Worm (Caenorhabditis elegans) whole organism, young adult: ENCODE measurements around the gene F01D5.10.

Experiments
- lsl-1 ChIP-seq: fragments of 200-800 bp; sonication (Bioruptor generic); optimal IDR thresholded peaks from 2 replicates; lab custom pipeline; 2018; ENCODE audit warnings: mild to moderate bottlenecking, missing genetic modification characterization, moderate library complexity, missing compliant biosample characterization
- ztf-25 ChIP-seq: fragments of 200-800 bp; sonication (Bioruptor generic); IDR thresholded peaks from 2 replicates; pipeline ENCODE4 v1.3.6; 2022; ENCODE audit warnings: missing genetic modification reagents, missing genetic modification characterization, missing compliant biosample characterization
- ztf-3 ChIP-seq: fragments of 200-800 bp; sonication (Bioruptor generic); optimal IDR thresholded peaks from 2 replicates; lab custom pipeline; 2018; ENCODE audit warnings: mild to moderate bottlenecking, missing genetic modification characterization, missing compliant biosample characterization

DNA sequence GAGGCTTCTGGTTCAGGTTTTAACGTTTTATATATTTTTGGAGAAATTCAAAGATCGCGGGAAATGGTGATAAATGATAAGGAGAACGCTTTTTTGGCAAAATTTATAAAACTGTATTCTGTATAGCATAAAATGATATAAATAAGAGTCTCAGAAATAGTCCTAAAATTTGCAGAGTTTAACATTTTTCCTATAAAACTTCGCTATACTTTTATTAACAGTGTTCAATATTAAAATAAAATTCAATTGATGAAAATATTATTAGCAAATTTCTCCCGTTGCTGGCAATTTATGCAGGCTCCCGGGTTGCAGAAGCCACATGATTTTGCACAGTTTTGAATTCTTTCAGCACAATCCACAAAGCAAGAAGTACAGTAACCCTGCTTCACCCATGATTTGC lies 22.2 kb downstream of the F01D5.10 start, which contains the start of gene F01D5.2:
- no peak for TF ChIP-seq ztf-3 (GFP tag; lab: Kevin White, UChicago)
- TF ChIP-seq lsl-1 (GFP tag; lab: Kevin White, UChicago) = no peak
- TF ChIP-seq ztf-25 (GFP tag; lab: Robert Waterston, UW) = no peak
